Worm (Caenorhabditis elegans): ENCODE measurements around the gene H03A11.2.

H03A11.2 gene

DNA sequence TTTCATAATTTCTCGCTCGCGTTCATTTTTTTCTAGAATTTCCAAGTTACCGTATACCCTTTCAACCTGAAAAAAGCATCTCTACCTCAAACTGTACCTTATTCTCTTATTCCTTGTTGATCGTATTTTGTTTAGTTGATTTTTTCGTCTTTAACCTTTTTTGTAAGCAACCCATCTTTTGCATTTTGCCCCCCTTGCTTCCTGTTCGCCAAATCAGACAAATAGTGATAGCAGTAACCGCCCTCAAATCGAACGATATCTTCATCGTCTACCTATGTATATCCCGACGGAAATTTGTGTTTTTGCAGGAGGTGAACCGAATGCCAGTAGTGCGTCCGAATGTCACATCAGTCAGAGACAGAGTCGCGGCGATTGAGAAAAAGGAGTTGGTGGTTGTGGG is 32.0 kb upstream of the H03A11.2 start, which contains the start of gene F46F2.5:
TSS of gene F46F2.5 (plus strand) at position 301 of the 400 bp plus-strand sequence.
- TF ChIP-seq T20F7.1 (GFP tag; optimal IDR thresholded peaks at IDR 0.05): no peak

DNA sequence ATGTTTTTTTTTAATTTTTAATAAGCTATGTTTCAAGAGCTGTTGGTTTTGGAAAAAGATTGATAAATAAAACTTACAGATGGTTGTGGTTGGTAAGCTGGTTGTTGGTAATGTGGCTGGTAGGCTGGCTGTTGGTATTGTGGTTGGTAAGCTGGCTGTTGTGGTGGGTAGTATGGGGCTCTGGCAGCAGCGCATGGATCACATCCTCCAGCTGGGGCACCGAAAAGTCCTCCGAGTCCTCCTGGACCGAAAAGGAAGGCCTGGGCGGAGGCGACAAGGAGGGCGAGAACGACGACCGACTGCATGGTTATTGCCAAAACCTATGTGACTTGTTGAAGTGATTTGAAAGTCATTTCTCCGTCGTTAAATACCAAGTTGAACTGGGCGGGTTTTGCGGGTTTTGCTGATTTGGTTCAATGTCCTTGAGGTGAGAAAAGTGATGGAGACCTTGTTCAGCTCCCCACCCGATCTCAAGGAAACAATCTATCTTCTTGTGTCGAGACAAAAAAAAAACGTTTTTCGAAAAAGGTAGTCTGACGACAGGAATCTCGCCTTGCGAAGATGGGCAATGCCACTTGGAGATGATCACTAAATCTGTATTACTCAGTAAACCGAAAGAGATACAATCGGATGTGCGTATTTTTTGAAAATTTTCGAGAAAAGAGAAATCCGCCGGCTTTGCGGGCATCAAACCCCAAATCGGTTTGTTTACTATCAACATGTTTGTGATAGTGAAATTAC is 29.7 kb upstream of the H03A11.2 start, which contains the start of gene F46F2.3:
TSS of gene F46F2.3 (minus strand) at position 341 of the 741 bp plus-strand sequence.
- TF ChIP-seq lin-29 (GFP tag; IDR thresholded peaks at IDR 0.05): no peak
- TF ChIP-seq ztf-11 (tag; optimal IDR thresholded peaks at IDR 0.05): no peak
- TF ChIP-seq nhr-25 (tag; optimal IDR thresholded peaks at IDR 0.05; ENCODE audit: borderline replicate concordance, insufficient read depth): peak; percentile 31
- TF ChIP-seq gei-8 (GFP tag; optimal IDR thresholded peaks at IDR 0.05): no peak
- no peak for TF ChIP-seq pqm-1 (tag; optimal IDR thresholded peaks at IDR 0.05)
- no peak for TF ChIP-seq arid-1 (GFP tag; conservative IDR thresholded peaks at IDR 0.05)
- no peak for TF ChIP-seq dve-1 (tag; optimal IDR thresholded peaks at IDR 0.05; ENCODE audit: insufficient read depth)
- no peak for TF ChIP-seq nhr-102 (tag; optimal IDR thresholded peaks at IDR 0.05)
- no peak for TF ChIP-seq F26F4.8 (GFP tag; conservative IDR thresholded peaks at IDR 0.05)
- no peak for TF ChIP-seq snpc-4 (tag; optimal IDR thresholded peaks at IDR 0.05)
- peak; percentile 71 for TF ChIP-seq set-16 (GFP tag; IDR thresholded peaks at IDR 0.05)
- TF ChIP-seq lin-39 (tag; optimal IDR thresholded peaks at IDR 0.05): no peak
- TF ChIP-seq daf-8 (GFP tag; IDR thresholded peaks at IDR 0.05): no peak
- no peak for TF ChIP-seq cey-2 (tag; optimal IDR thresholded peaks at IDR 0.05; ENCODE audit: borderline replicate concordance, insufficient read depth)
- TF ChIP-seq dmd-6 (GFP tag; IDR thresholded peaks at IDR 0.05): no peak
- TF ChIP-seq nhr-6 (tag; optimal IDR thresholded peaks at IDR 0.05): no peak

DNA sequence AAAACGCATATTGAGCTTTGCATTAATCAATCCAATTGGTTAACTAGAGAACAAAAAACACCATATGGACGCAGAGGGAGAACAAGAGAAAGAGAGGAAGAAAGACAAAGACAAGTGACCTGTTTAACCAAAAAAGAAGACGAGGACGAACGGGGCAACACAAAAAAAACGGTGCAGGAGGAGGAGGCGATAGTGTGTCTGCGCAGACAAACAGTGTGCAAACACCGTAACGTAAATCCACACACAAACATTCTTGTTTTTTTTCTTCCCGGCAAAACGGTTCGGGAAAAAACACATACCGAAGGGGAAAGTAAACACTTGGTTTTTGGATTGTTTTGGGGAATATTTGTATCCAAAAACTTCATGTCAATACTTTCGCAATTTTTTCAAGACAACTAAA is 16.1 kb upstream of the H03A11.2 start:
- TF ChIP-seq madf-9 (GFP tag; conservative IDR thresholded peaks at IDR 0.05) (no peak), mxl-2 (GFP tag; conservative IDR thresholded peaks at IDR 0.05) (no peak), madf-5 (GFP tag; IDR thresholded peaks at IDR 0.05) (no peak), F10B5.3 (tag; optimal IDR thresholded peaks at IDR 0.05) (no peak), T20F7.1 (GFP tag; optimal IDR thresholded peaks at IDR 0.05) (no peak), zip-11 (GFP tag; IDR thresholded peaks at IDR 0.05) (no peak), sdz-12 (GFP tag; optimal IDR thresholded peaks at IDR 0.05) (no peak), fos-1 (tag; optimal IDR thresholded peaks at IDR 0.05) (no peak), R02D3.7 (tag; optimal IDR thresholded peaks at IDR 0.05) (no peak), daf-12 (tag; optimal IDR thresholded peaks at IDR 0.05) (no peak), lin-13 (GFP tag; optimal IDR thresholded peaks at IDR 0.05) (no peak), hmg-1.1 (GFP tag; IDR thresholded peaks at IDR 0.05) (no peak), ceh-44 (GFP tag; IDR thresholded peaks at IDR 0.05) (no peak), dmd-8 (GFP tag; IDR thresholded peaks at IDR 0.05) (no peak), ceh-20 (GFP tag; IDR thresholded peaks at IDR 0.05) (no peak), ZK337.2 (GFP tag; IDR thresholded peaks at IDR 0.05) (no peak), daf-16 (GFP tag; optimal IDR thresholded peaks at IDR 0.05) (no peak), daf-16 (tag; optimal IDR thresholded peaks at IDR 0.05) (peak; percentile 65), ctbp-1 (GFP tag; IDR thresholded peaks at IDR 0.05) (no peak), aha-1 (tag) (peak; percentile 71), ama-1 (optimal IDR thresholded peaks at IDR 0.05) (no peak), gei-8 (GFP tag; optimal IDR thresholded peaks at IDR 0.05) (no peak), fkh-10 (GFP tag; optimal IDR thresholded peaks at IDR 0.05) (no peak), nhr-77 (tag; optimal IDR thresholded peaks at IDR 0.05) (no peak), ceh-62 (tag; optimal IDR thresholded peaks at IDR 0.05) (no peak), nhr-42 (GFP tag; IDR thresholded peaks at IDR 0.05) (no peak), nhr-76 (tag; optimal IDR thresholded peaks at IDR 0.05) (no peak), skn-1 (tag; optimal IDR thresholded peaks at IDR 0.05) (no peak), lin-1 (GFP tag; IDR thresholded peaks at IDR 0.05) (no peak), nhr-25 (tag; optimal IDR thresholded peaks at IDR 0.05; ENCODE audit: borderline replicate concordance, insufficient read depth) (peak; percentile 60), aly-2 (tag; optimal IDR thresholded peaks at IDR 0.05) (no peak), lin-15B (tag; optimal IDR thresholded peaks at IDR 0.05) (no peak), arid-1 (GFP tag; conservative IDR thresholded peaks at IDR 0.05) (no peak), nhr-6 (tag; optimal IDR thresholded peaks at IDR 0.05) (peak; percentile 60), dpl-1 (GFP tag; optimal IDR thresholded peaks at IDR 0.05) (peak; percentile 26), tag-97 (GFP tag; IDR thresholded peaks at IDR 0.05) (no peak)
